Fruit fly (Drosophila melanogaster) whole organism, embryonic: ENCODE results near the gene CG2124.

Source experiments
- B-H1 ChIP-seq: fragments of 200-800 bp; sonication (Bioruptor generic); IDR thresholded peaks from 3 replicates; pipeline ENCODE4 v1.3.6; 2022; ENCODE audit warnings: missing biosample characterization, missing genetic modification characterization
- Bgb ChIP-seq: fragments of 200-800 bp; sonication (Bioruptor generic); IDR thresholded peaks from 2 replicates; pipeline ENCODE4 v1.3.6; 2022; ENCODE audit warnings: missing biosample characterization, missing genetic modification characterization; ENCODE audit not compliant: partially characterized antibody
- CG10267 ChIP-seq: fragments of 200-800 bp; sonication (Bioruptor generic); optimal IDR thresholded peaks from 2 replicates; lab custom pipeline; 2018; ENCODE audit warnings: missing biosample characterization, mild to moderate bottlenecking, missing genetic modification characterization, moderate library complexity
- CG11093 ChIP-seq: fragments of 200-800 bp; sonication (Bioruptor generic); IDR thresholded peaks from 3 replicates; pipeline ENCODE4 v1.3.6; 2022; ENCODE audit warnings: missing biosample characterization, missing genetic modification characterization
- CG11398 ChIP-seq: fragments of 200-800 bp; sonication (Bioruptor generic); optimal IDR thresholded peaks from 2 replicates; lab custom pipeline; 2016; ENCODE audit warnings: missing biosample characterization, missing genetic modification characterization
- CG11504 ChIP-seq: fragments of 200-800 bp; sonication (Bioruptor generic); optimal IDR thresholded peaks from 3 replicates; lab custom pipeline; 2019; ENCODE audit warnings: missing biosample characterization, mild to moderate bottlenecking, missing genetic modification characterization, moderate library complexity
- CG12744 ChIP-seq: fragments of 200-800 bp; sonication (Bioruptor generic); optimal IDR thresholded peaks from 2 replicates; lab custom pipeline; 2016; ENCODE audit warnings: missing biosample characterization, missing genetic modification characterization
- CG13296 ChIP-seq: fragments of 200-800 bp; sonication (Bioruptor generic); optimal IDR thresholded peaks from 3 replicates; lab custom pipeline; 2018; ENCODE audit warnings: missing biosample characterization, mild to moderate bottlenecking, missing genetic modification characterization
- CG14014 ChIP-seq: fragments of 200-800 bp; sonication (Bioruptor generic); IDR thresholded peaks from 2 replicates; pipeline ENCODE4 v1.3.6; 2022; ENCODE audit warnings: missing biosample characterization, missing genetic modification characterization
- CG14710 ChIP-seq: fragments of 200-800 bp; sonication (Bioruptor generic); optimal IDR thresholded peaks from 3 replicates; lab custom pipeline; 2019; ENCODE audit warnings: missing biosample characterization, mild to moderate bottlenecking, missing genetic modification characterization, moderate library complexity
- CG15514 ChIP-seq: fragments of 200-800 bp; sonication (Bioruptor generic); optimal IDR thresholded peaks from 3 replicates; lab custom pipeline; 2017; ENCODE audit warnings: missing biosample characterization, missing genetic modification characterization, mild to moderate bottlenecking, moderate library complexity, missing genetic modification reagents
- CG1603 ChIP-seq: fragments of 200-800 bp; sonication (Bioruptor generic); optimal IDR thresholded peaks from 2 replicates; lab custom pipeline; 2019; ENCODE audit warnings: missing biosample characterization, mild to moderate bottlenecking, missing genetic modification characterization, moderate library complexity
- CG2712 ChIP-seq: fragments of 200-800 bp; optimal IDR thresholded peaks from 3 replicates; lab custom pipeline; 2019; ENCODE audit warnings: missing biosample characterization, mild to moderate bottlenecking, missing genetic modification characterization, moderate library complexity
- CG3281 ChIP-seq: fragments of 200-800 bp; sonication (Bioruptor generic); optimal IDR thresholded peaks from 3 replicates; lab custom pipeline; 2017; ENCODE audit warnings: missing biosample characterization, mild to moderate bottlenecking, missing genetic modification characterization
- CG33557 ChIP-seq: fragments of 200-800 bp; sonication (Bioruptor generic); optimal IDR thresholded peaks from 2 replicates; lab custom pipeline; 2019; ENCODE audit warnings: missing biosample characterization, mild to moderate bottlenecking, missing genetic modification characterization, moderate library complexity
- CG34376 ChIP-seq: fragments of 200-800 bp; sonication (Bioruptor generic); optimal IDR thresholded peaks from 2 replicates; lab custom pipeline; 2018; ENCODE audit warnings: missing biosample characterization, mild to moderate bottlenecking, missing genetic modification characterization
- CG3847 ChIP-seq: fragments of 200-800 bp; sonication (Bioruptor generic); IDR thresholded peaks from 2 replicates; pipeline ENCODE4 v1.3.6; 2022; ENCODE audit warnings: missing biosample characterization, missing genetic modification characterization
- CG43689 ChIP-seq: fragments of 200-800 bp; sonication (Bioruptor generic); IDR thresholded peaks from 2 replicates; pipeline ENCODE4 v1.3.6; 2022; ENCODE audit warnings: missing biosample characterization, missing genetic modification characterization
- CG4820 ChIP-seq: fragments of 200-800 bp; sonication (Bioruptor generic); optimal IDR thresholded peaks from 3 replicates; lab custom pipeline; 2016; ENCODE audit warnings: missing biosample characterization, missing genetic modification characterization
- CG6654 ChIP-seq: fragments of 200-800 bp; sonication (Bioruptor generic); optimal IDR thresholded peaks from 2 replicates; lab custom pipeline; 2017; ENCODE audit warnings: missing biosample characterization, mild to moderate bottlenecking, missing genetic modification characterization
- CG8388 ChIP-seq: fragments of 200-800 bp; sonication (Bioruptor generic); optimal IDR thresholded peaks from 2 replicates; lab custom pipeline; 2019; ENCODE audit warnings: missing biosample characterization, mild to moderate bottlenecking, missing genetic modification characterization, moderate library complexity
- CG8924 ChIP-seq: fragments of 200-800 bp; optimal IDR thresholded peaks from 3 replicates; lab custom pipeline; 2019; ENCODE audit warnings: missing biosample characterization, mild to moderate bottlenecking, missing genetic modification characterization, moderate library complexity
- D ChIP-seq, 2 experiments: fragments of 200-800 bp in 1 of 2; fragments of >200 bp in 1 of 2; sonication (Bioruptor generic) in 1 of 2; optimal IDR thresholded peaks; 2 replicates in 1 of 2; 3 replicates in 1 of 2; lab custom pipeline; 2017; ENCODE audit warnings: mild to moderate bottlenecking in 1 of 2, missing biosample characterization in 1 of 2, missing genetic modification characterization in 1 of 2, missing genetic modification reagents in 1 of 2
- E2f2 ChIP-seq: fragments of 200-800 bp; sonication (Bioruptor generic); IDR thresholded peaks from 2 replicates; pipeline ENCODE4 v1.3.6; 2022; ENCODE audit warnings: missing biosample characterization, missing genetic modification characterization
- ERR ChIP-seq: fragments of 200-800 bp; sonication (Bioruptor generic); optimal IDR thresholded peaks from 2 replicates; lab custom pipeline; 2016; ENCODE audit warnings: missing biosample characterization, missing genetic modification characterization
- Fer1 ChIP-seq: fragments of 200-800 bp; sonication (Bioruptor generic); optimal IDR thresholded peaks from 2 replicates; lab custom pipeline; 2017; ENCODE audit warnings: missing biosample characterization, mild to moderate bottlenecking, missing genetic modification characterization
- H15 ChIP-seq: fragments of 200-800 bp; sonication (Bioruptor generic); IDR thresholded peaks from 3 replicates; pipeline ENCODE4 v1.3.6; 2022; ENCODE audit warnings: missing biosample characterization, missing genetic modification characterization
- HLH3B ChIP-seq: fragments of 200-800 bp; sonication (Bioruptor generic); IDR thresholded peaks from 2 replicates; pipeline ENCODE4 v1.3.6; 2022; ENCODE audit warnings: missing biosample characterization, missing genetic modification characterization
- Meics ChIP-seq: fragments of 200-800 bp; sonication (Bioruptor generic); optimal IDR thresholded peaks from 2 replicates; lab custom pipeline; 2017; ENCODE audit warnings: missing biosample characterization, mild to moderate bottlenecking, missing genetic modification characterization
- Rx ChIP-seq: fragments of 200-800 bp; sonication (Bioruptor generic); IDR thresholded peaks from 2 replicates; pipeline ENCODE4 v1.3.6; 2022; ENCODE audit warnings: missing biosample characterization, missing genetic modification characterization
- TFAM ChIP-seq: fragments of 200-800 bp; sonication (Bioruptor generic); optimal IDR thresholded peaks from 2 replicates; lab custom pipeline; 2017; ENCODE audit warnings: missing biosample characterization, missing genetic modification characterization, inconsistent platforms
- Xbp1 ChIP-seq: fragments of 200-800 bp; sonication (Bioruptor generic); optimal IDR thresholded peaks from 3 replicates; lab custom pipeline; 2016; ENCODE audit warnings: missing biosample characterization, mild to moderate bottlenecking, missing genetic modification characterization
- al ChIP-seq: fragments of 200-800 bp; sonication (Bioruptor generic); IDR thresholded peaks from 2 replicates; pipeline ENCODE4 v1.3.6; 2022; ENCODE audit warnings: missing biosample characterization, missing genetic modification characterization
- chif ChIP-seq, 2 experiments: fragments of 200-800 bp; sonication (Bioruptor generic); optimal IDR thresholded peaks; 3 replicates each; lab custom pipeline; 2016; ENCODE audit warnings: missing biosample characterization in 2 of 2, missing genetic modification characterization in 2 of 2
- exex ChIP-seq: fragments of 200-800 bp; sonication (Bioruptor generic); optimal IDR thresholded peaks from 4 replicates; lab custom pipeline; 2018; ENCODE audit warnings: missing biosample characterization, mild to moderate bottlenecking, missing genetic modification characterization, moderate library complexity
- gfzf ChIP-seq: fragments of 200-800 bp; sonication (Bioruptor generic); optimal IDR thresholded peaks from 2 replicates; lab custom pipeline; 2016; ENCODE audit warnings: missing biosample characterization, mild to moderate bottlenecking, missing genetic modification characterization, moderate library complexity
- gsb-n ChIP-seq: fragments of 200-800 bp; sonication (Bioruptor generic); optimal IDR thresholded peaks from 3 replicates; lab custom pipeline; 2018; ENCODE audit warnings: missing biosample characterization, mild to moderate bottlenecking, missing genetic modification characterization
- lmd ChIP-seq: fragments of 200-800 bp; sonication (Bioruptor generic); IDR thresholded peaks from 2 replicates; pipeline ENCODE4 v1.3.6; 2022; ENCODE audit warnings: missing biosample characterization, missing genetic modification characterization
- lov ChIP-seq, 2 experiments: fragments of 200-800 bp in 1 of 2; fragments of >200 bp in 1 of 2; sonication (Bioruptor generic) in 1 of 2; IDR thresholded peaks in 1 of 2; optimal IDR thresholded peaks in 1 of 2; 2 replicates in 1 of 2; 3 replicates in 1 of 2; pipeline versions ENCODE4 v1.3.6 to Lab custom; 2017 to 2022; ENCODE audit warnings: missing biosample characterization in 1 of 2, missing genetic modification characterization in 1 of 2
- mam ChIP-seq: fragments of 200-800 bp; sonication (Bioruptor generic); optimal IDR thresholded peaks from 3 replicates; lab custom pipeline; 2016; ENCODE audit warnings: missing biosample characterization, missing genetic modification characterization
- p53 ChIP-seq: fragments of 200-800 bp; sonication (Bioruptor generic); optimal IDR thresholded peaks from 2 replicates; lab custom pipeline; 2016; ENCODE audit warnings: missing biosample characterization, missing genetic modification characterization
- pho ChIP-seq: fragments of 200-800 bp; sonication (Bioruptor generic); optimal IDR thresholded peaks from 2 replicates; lab custom pipeline; 2016; ENCODE audit warnings: missing biosample characterization, missing genetic modification characterization
- ro ChIP-seq: fragments of 200-800 bp; sonication (Bioruptor generic); IDR thresholded peaks from 2 replicates; pipeline ENCODE4 v1.3.6; 2022; ENCODE audit warnings: missing biosample characterization, missing genetic modification characterization
- ttk ChIP-seq: fragments of 200-800 bp; sonication (Bioruptor generic); IDR thresholded peaks from 2 replicates; pipeline ENCODE4 v2.1.2; 2022; ENCODE audit warnings: missing biosample characterization, missing genetic modification characterization
- usp ChIP-seq: fragments of >200 bp; optimal IDR thresholded peaks from 2 replicates; lab custom pipeline; 2017; ENCODE audit warnings: missing biosample characterization, missing genetic modification characterization
- vnd ChIP-seq: fragments of 200-800 bp; sonication (Bioruptor generic); IDR thresholded peaks from 3 replicates; pipeline ENCODE4 v1.3.6; 2022; ENCODE audit warnings: missing biosample characterization, missing genetic modification characterization; ENCODE audit not compliant: partially characterized antibody
- zen ChIP-seq: fragments of 200-800 bp; sonication (Bioruptor generic); optimal IDR thresholded peaks from 3 replicates; lab custom pipeline; 2018; ENCODE audit warnings: missing biosample characterization, mild to moderate bottlenecking, missing genetic modification characterization, moderate library complexity
- zfh2 ChIP-seq: fragments of 200-800 bp; sonication (Bioruptor generic); optimal IDR thresholded peaks from 2 replicates; lab custom pipeline; 2016; ENCODE audit warnings: missing biosample characterization, missing genetic modification characterization

The CG2124 gene

DNA sequence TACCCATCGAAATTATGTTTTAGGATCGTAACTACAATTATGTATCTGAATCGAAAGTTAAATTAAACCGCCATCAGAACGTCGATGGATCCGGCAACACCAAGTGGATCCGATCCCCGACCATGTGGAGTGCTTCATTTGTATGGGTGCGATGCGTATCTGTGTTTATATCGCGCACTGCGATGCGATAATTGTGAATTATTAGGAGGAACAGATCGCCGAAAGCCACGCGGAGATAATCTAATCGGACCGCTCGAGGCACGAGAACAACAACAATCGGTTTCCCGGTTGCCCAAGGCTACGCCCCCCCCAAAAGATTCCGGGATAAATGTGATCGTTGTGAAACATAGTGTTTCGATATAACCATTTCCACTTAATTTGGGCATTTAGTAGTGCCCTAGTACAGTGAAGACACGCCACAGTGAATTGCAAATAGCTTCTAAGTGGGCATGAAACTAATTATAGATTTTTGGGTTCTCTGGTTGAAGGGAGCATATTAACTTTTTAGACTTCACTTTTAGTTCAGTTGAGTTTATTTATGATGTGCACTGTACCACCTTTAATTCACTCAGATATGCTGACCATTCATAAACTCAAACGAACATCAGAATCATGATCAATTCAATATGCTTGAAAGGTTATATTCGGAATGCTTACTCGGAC, 4.5 kb downstream of the CG2124 start (continued):
- no peak for TF ChIP-seq pho (GFP tag; lab: Kevin White, UChicago)
- peak; percentile 2 for TF ChIP-seq CG14710 (tag; lab: Kevin White, UChicago)
- TF ChIP-seq CG4820 (GFP tag; lab: Kevin White, UChicago): peak; percentile 41
- TF ChIP-seq Bgb: no peak
- peak; percentile 24 for TF ChIP-seq CG8388 (GFP tag; lab: Kevin White, UChicago)
- peak; percentile 62 for TF ChIP-seq HLH3B (GFP tag; lab: Robert Waterston, UW)
- TF ChIP-seq ro (GFP tag; lab: Robert Waterston, UW): no peak
- peak; percentile 50 for TF ChIP-seq CG2712 (tag; lab: Kevin White, UChicago)
- peak; percentile 73 for TF ChIP-seq CG11093 (GFP tag; lab: Robert Waterston, UW)
- peak; percentile 64 for TF ChIP-seq CG34376 (GFP tag; lab: Kevin White, UChicago)
- TF ChIP-seq TFAM (GFP tag; lab: Kevin White, UChicago): no peak
- peak; percentile 66 for TF ChIP-seq exex (tag; lab: Kevin White, UChicago)
- no peak for TF ChIP-seq gsb-n (tag; lab: Kevin White, UChicago)
- peak; percentile 21 for TF ChIP-seq zfh2 (GFP tag; lab: Kevin White, UChicago)
- no peak for TF ChIP-seq lov (optimal IDR thresholded peaks at IDR 0.05; lab: Kevin White, UChicago)
- 0 out of 3 replicates have a peak, but pooled peaks have one; percentile 52 for TF ChIP-seq lov (GFP tag; IDR thresholded peaks at IDR 0.05; lab: Robert Waterston, UW)
- no peak for TF ChIP-seq gfzf
- peak; percentile 69 for TF ChIP-seq Rx (GFP tag; lab: Robert Waterston, UW)
- TF ChIP-seq H15 (GFP tag; lab: Robert Waterston, UW): 0 out of 3 replicates have a peak, but pooled peaks have one; percentile 29
- TF ChIP-seq Meics (GFP tag; lab: Kevin White, UChicago): peak; percentile 49
- TF ChIP-seq Fer1 (GFP tag; lab: Kevin White, UChicago): peak; percentile 16
- no peak for TF ChIP-seq CG6654
- TF ChIP-seq CG3281 (GFP tag; lab: Kevin White, UChicago): peak; percentile 44
- no peak for TF ChIP-seq p53 (GFP tag; lab: Kevin White, UChicago)
- TF ChIP-seq B-H1 (GFP tag; lab: Robert Waterston, UW): peak; percentile 43; the same call in 2 of the 3 replicates
- 0 out of 2 replicates have a peak, but pooled peaks have one; percentile 44 for TF ChIP-seq CG14014
- TF ChIP-seq CG33557 (GFP tag; lab: Kevin White, UChicago): no peak
- peak; percentile 76 for TF ChIP-seq ttk (GFP tag; lab: Robert Waterston, UW)
- TF ChIP-seq CG15514 (GFP tag; lab: Kevin White, UChicago): peak; percentile 12
- peak; percentile 58 for TF ChIP-seq al (GFP tag; lab: Robert Waterston, UW)
- peak; percentile 24 for TF ChIP-seq zen
- TF ChIP-seq CG10267 (tag; lab: Kevin White, UChicago): peak; percentile 5
- no peak for TF ChIP-seq usp
- peak; percentile 21 for TF ChIP-seq CG13296 (GFP tag; lab: Kevin White, UChicago)
- peak; percentile 68 for TF ChIP-seq lmd (GFP tag; lab: Robert Waterston, UW)
- peak; percentile 66 for TF ChIP-seq mam
- no peak for TF ChIP-seq CG12744 (GFP tag; lab: Kevin White, UChicago)
- no peak for TF ChIP-seq vnd
- peak; percentile 68 for TF ChIP-seq CG1603 (tag; lab: Kevin White, UChicago)
- peak; percentile 48 for TF ChIP-seq Xbp1 (GFP tag; lab: Kevin White, UChicago)
- TF ChIP-seq D (optimal IDR thresholded peaks at IDR 0.05; lab: Kevin White, UChicago): no peak
- TF ChIP-seq D (GFP tag; optimal IDR thresholded peaks at IDR 0.05; lab: Kevin White, UChicago): peak; percentile 11
- TF ChIP-seq E2f2: peak; percentile 54; the same call in 1 of the 2 replicates
- peak; percentile 43 to 45 for TF ChIP-seq chif (GFP tag; optimal IDR thresholded peaks at IDR 0.05; lab: Kevin White, UChicago)
- no peak for TF ChIP-seq CG43689
- TF ChIP-seq CG11398: no peak
- TF ChIP-seq CG8924 (tag; lab: Kevin White, UChicago): peak; percentile 23
- peak; percentile 47 for TF ChIP-seq CG3847 (GFP tag; lab: Robert Waterston, UW)
- TF ChIP-seq ERR: peak; percentile 39
- no peak for TF ChIP-seq CG11504 (tag; lab: Kevin White, UChicago)
